Worm (Caenorhabditis elegans): Measurements from ENCODE around the gene F28H6.6.

DNA sequence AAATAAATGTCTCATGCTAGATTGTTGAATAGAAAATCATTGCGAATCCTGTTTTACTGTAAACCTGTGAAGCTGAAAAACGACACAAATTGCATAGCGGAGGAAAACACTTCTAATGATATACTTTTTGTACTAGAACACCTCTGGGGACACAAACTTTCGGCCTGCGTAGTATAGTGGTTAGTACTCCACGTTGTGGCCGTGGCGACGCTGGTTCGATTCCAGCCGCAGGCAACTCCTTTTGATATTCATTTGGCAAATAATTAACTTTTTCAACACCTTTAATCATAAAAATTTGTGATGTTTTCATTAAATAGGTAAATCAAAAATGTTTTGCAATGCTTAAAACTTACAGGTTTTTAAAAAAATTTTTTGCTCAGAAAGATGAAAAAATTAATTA is 9.2 kb upstream of the F28H6.6 start:
- TF ChIP-seq W03F9.2 (tag; optimal IDR thresholded peaks at IDR 0.05): peak; percentile 23
- TF ChIP-seq him-1 (tag; optimal IDR thresholded peaks at IDR 0.05): no peak

Measured in whole organism, L4/young adult.